Fruit fly (Drosophila melanogaster): Measurements from ENCODE around the gene CG8031.

DNA sequence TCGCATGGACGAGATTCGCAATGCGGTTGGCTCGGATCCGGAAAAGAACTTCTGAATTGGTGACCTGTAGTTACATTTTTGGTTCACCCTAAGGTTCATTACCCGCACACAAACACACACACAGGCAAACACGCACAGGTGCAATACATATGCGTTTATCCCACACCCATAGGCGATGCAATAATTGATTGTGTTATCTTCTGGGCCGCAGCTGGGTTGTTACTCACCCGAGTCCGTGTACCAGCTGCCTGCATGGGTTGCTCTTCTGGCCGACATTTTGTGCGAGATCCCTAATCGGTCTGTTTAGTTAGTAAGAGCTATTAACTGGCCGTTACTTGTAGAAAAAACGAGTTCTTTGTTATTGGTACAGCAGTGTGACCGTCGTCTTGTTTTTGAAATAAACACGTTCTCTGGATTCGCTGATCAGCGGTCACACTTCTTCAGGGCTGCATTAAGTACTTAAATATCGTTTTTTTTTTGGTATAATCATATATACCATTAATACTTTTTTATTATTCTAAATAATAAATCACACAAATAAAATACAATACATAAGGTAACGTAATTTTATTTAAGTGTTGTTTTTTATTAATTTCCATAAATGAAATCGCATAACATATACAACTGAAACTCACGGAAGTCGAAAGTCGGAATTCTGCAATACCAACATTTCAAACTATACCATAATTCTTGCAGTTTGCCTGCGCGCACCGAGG, at the start of gene CG8031:
- TF ChIP-seq CTCF (optimal IDR thresholded peaks at IDR 0.05) = no peak
- TF ChIP-seq CG8478 (optimal IDR thresholded peaks at IDR 0.05) = no peak

Data from S2 (cell line).